Fruit fly (Drosophila melanogaster): ENCODE measurements around the gene Ocho.

The Ocho gene

DNA sequence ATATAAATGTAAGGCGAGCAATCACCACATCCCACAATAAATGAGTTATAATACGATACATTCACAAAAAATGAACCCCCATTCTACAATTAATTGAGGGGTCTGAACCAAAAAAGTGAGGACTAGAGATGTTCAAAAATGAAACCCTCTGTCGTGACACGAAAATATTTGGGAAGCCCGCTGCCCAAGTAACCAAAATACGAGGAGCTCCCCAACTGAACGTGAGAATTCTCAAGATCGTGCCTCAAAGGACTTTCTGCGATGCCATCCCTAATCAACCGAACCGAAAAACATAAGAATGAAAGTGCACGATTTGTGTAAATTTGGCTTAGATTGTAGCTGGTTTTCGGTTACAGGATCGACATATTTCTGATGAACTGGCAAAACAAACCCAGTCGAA is at the start of gene Ocho:
Ocho (plus strand) TSS at position 336 of the 400 bp plus-strand sequence.
- TF ChIP-seq Sp1 (GFP tag; optimal IDR thresholded peaks at IDR 0.05) (no peak), foxo (GFP tag; optimal IDR thresholded peaks at IDR 0.05) (peak in 1 of 2 experiments; percentile 40), usp (GFP tag; optimal IDR thresholded peaks at IDR 0.05) (no peak), rgr (GFP tag; optimal IDR thresholded peaks at IDR 0.05) (peak; percentile 21), h (GFP tag; optimal IDR thresholded peaks at IDR 0.05) (no peak), CG32264 (GFP tag; optimal IDR thresholded peaks at IDR 0.05) (no peak), Hr78 (GFP tag; optimal IDR thresholded peaks at IDR 0.05) (no peak), dmrt93B (GFP tag; optimal IDR thresholded peaks at IDR 0.05) (no peak), Myc (optimal IDR thresholded peaks at IDR 0.05) (no peak), woc (GFP tag; optimal IDR thresholded peaks at IDR 0.05) (peak; percentile 36), Rel (GFP tag; optimal IDR thresholded peaks at IDR 0.05) (no peak), Rel (tag; optimal IDR thresholded peaks at IDR 0.05) (no peak), fru (GFP tag; optimal IDR thresholded peaks at IDR 0.05) (peak; percentile 14), Abd-B (GFP tag; optimal IDR thresholded peaks at IDR 0.05) (no peak), GATAd (GFP tag; optimal IDR thresholded peaks at IDR 0.05) (no peak)

DNA sequence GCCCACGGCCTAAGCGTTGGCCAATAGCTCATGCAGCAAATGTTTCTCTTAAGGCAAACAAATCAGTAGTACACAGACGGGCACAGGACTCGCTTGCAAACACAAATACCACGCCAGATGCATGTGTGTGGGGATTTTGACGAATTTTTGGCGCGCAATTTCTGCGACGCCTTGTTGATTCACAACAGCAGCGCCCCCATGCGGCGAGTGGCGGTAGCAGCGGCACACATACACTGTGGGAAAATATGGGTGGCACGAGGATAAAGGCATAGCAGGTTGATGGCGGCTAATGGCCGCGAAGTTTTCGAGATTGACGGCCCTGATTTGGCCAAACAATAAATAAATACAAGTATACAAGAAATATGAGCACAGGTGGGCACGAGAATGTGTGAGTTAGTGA is 49.0 kb upstream of the Ocho start:
- no peak for TF ChIP-seq Jra (GFP tag; optimal IDR thresholded peaks at IDR 0.05)
- no peak for TF ChIP-seq HLH106 (tag; optimal IDR thresholded peaks at IDR 0.05)
- no peak for TF ChIP-seq Abd-B (GFP tag; optimal IDR thresholded peaks at IDR 0.05)

DNA sequence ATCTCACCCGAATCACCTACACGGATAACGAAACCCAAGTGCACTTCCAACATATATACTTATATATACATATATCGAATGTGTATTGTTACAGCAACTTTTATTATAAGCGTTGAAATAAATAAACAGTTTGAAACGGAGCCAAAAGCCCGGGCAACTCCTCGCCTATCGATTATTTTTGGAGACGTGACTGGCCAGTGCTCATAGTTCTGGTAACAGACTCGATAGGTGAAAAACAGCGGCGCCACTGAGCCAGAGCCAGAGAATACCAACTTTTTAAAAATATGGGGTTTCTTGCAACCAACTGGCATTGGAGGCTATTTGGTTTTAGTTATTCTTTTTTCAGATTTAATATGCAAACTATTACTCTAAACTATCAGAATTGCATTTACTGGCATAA is 31.9 kb upstream of the Ocho start:
- TF ChIP-seq Abd-B (GFP tag; optimal IDR thresholded peaks at IDR 0.05) (no peak), dsf (GFP tag; optimal IDR thresholded peaks at IDR 0.05; ENCODE audit: borderline replicate concordance) (no peak), Dfd (GFP tag; optimal IDR thresholded peaks at IDR 0.05) (no peak), Myc (optimal IDR thresholded peaks at IDR 0.05) (peak; percentile 35)

DNA sequence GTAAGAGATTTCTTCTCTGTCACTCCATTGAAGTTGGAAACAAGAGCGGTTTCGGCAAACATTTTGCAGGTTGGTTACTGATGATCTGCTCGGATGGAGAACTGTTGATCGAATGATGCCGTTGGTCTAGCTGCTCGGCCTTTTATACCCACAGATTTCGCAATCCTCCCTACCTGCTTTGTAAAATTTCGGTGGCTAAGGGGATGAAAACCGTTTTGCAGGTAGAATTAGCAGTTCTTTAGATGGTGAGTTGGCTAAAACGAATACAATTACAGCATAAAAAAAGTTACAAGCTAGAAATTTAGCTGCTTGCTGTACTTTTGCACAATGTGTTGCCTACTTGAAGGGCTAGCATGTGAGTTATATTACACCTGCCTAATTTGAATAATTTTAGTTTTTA is 30.4 kb upstream of the Ocho start, which contains the start of gene CG13465:
CG13465 (minus strand) TSS at position 101 of the 400 bp plus-strand sequence.
- no peak for TF ChIP-seq psq (GFP tag; optimal IDR thresholded peaks at IDR 0.05)
- no peak for TF ChIP-seq Abd-B (GFP tag; optimal IDR thresholded peaks at IDR 0.05)
- TF ChIP-seq h (GFP tag; optimal IDR thresholded peaks at IDR 0.05), result no peak
- no peak for TF ChIP-seq sage (GFP tag; optimal IDR thresholded peaks at IDR 0.05)
- TF ChIP-seq fru (GFP tag; optimal IDR thresholded peaks at IDR 0.05), result no peak
- TF ChIP-seq brk (GFP tag; optimal IDR thresholded peaks at IDR 0.05), result no peak
- TF ChIP-seq Sp1 (GFP tag; optimal IDR thresholded peaks at IDR 0.05), result no peak
- TF ChIP-seq Hr78 (GFP tag; optimal IDR thresholded peaks at IDR 0.05), result no peak
- no peak for TF ChIP-seq Jra (GFP tag; optimal IDR thresholded peaks at IDR 0.05)
- no peak for TF ChIP-seq tai (GFP tag; optimal IDR thresholded peaks at IDR 0.05)
- TF ChIP-seq jim (GFP tag; optimal IDR thresholded peaks at IDR 0.05), result no peak
- no peak for TF ChIP-seq CG32264 (GFP tag; optimal IDR thresholded peaks at IDR 0.05)

DNA sequence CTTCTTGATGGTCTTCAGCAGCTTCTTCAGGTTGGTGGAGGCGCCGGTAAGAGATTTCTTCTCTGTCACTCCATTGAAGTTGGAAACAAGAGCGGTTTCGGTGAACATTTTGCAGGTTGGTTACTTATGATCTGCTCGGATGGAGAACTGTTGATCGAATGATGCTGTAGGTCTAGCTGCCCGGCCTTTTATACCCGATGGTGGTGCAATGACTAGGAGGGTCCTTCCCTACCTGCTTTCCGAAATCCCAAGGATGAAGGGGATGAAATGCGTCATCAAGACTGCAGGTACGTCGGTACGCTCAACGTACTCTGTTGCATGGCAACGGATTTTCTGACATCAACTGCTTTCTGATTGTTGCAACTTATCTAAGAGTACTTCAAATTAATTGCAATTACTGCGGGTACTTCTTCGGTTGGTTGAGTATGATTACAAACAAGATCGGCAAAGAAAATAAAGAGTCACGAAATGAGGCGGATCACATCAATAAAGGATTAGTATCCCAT is 28.6 kb upstream of the Ocho start, which contains the start of gene BobA:
BobA (minus strand) TSS at position 165 of the 506 bp plus-strand sequence.
- TF ChIP-seq Jra (GFP tag; optimal IDR thresholded peaks at IDR 0.05), result no peak
- no peak for TF ChIP-seq lola (GFP tag; optimal IDR thresholded peaks at IDR 0.05)
- no peak for TF ChIP-seq h (GFP tag; optimal IDR thresholded peaks at IDR 0.05)
- TF ChIP-seq pan (optimal IDR thresholded peaks at IDR 0.05), result no peak
- TF ChIP-seq tai (GFP tag; optimal IDR thresholded peaks at IDR 0.05), result no peak
- no peak for TF ChIP-seq sage (GFP tag; optimal IDR thresholded peaks at IDR 0.05)
- no peak for TF ChIP-seq usp (GFP tag; optimal IDR thresholded peaks at IDR 0.05)
- TF ChIP-seq fru (GFP tag; optimal IDR thresholded peaks at IDR 0.05), result no peak
- no peak for TF ChIP-seq Mio (GFP tag; optimal IDR thresholded peaks at IDR 0.05)
- no peak for TF ChIP-seq GATAd (GFP tag; optimal IDR thresholded peaks at IDR 0.05)
- TF ChIP-seq dsf (GFP tag; optimal IDR thresholded peaks at IDR 0.05; ENCODE audit: borderline replicate concordance), result no peak
- no peak for TF ChIP-seq brk (GFP tag; optimal IDR thresholded peaks at IDR 0.05)
- no peak for TF ChIP-seq Abd-B (GFP tag; optimal IDR thresholded peaks at IDR 0.05)
- TF ChIP-seq woc (GFP tag; optimal IDR thresholded peaks at IDR 0.05), result no peak
- no peak for TF ChIP-seq psq (GFP tag; optimal IDR thresholded peaks at IDR 0.05)
- no peak for TF ChIP-seq CrebA (GFP tag; optimal IDR thresholded peaks at IDR 0.05; ENCODE audit: borderline replicate concordance)
- TF ChIP-seq Hr78 (GFP tag; optimal IDR thresholded peaks at IDR 0.05), result no peak
- no peak for TF ChIP-seq Dfd (GFP tag; optimal IDR thresholded peaks at IDR 0.05)
- TF ChIP-seq Rel (GFP tag; optimal IDR thresholded peaks at IDR 0.05), result no peak
- no peak for TF ChIP-seq Rel (tag; optimal IDR thresholded peaks at IDR 0.05)
- TF ChIP-seq Dif (GFP tag; optimal IDR thresholded peaks at IDR 0.05; ENCODE audit: partially characterized antibody), result no peak

DNA sequence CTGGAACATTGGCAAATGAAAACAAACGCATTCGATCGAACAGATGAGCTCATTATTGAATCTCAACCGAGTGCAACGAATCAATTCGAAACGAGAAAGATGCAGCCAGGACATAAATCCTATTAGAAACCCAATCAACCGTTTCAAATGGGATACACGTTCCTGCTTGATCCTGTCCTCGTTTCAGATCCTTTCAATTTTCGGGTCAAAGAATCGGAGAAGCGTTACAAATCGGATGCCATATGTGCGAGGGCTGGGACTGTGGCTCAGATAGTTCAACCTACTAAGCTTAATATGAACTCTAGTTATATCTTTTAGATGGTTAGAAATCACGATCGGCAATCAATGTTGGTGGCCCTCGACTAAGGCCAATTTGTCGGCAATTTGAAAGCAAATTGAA is 24.7 kb upstream of the Ocho start:
- TF ChIP-seq CG32264 (GFP tag; optimal IDR thresholded peaks at IDR 0.05) (no peak), Myc (optimal IDR thresholded peaks at IDR 0.05) (no peak), h (GFP tag; optimal IDR thresholded peaks at IDR 0.05) (no peak)
